Fruit fly (Drosophila melanogaster): Measurements from ENCODE around the gene drn.

The drn gene

DNA sequence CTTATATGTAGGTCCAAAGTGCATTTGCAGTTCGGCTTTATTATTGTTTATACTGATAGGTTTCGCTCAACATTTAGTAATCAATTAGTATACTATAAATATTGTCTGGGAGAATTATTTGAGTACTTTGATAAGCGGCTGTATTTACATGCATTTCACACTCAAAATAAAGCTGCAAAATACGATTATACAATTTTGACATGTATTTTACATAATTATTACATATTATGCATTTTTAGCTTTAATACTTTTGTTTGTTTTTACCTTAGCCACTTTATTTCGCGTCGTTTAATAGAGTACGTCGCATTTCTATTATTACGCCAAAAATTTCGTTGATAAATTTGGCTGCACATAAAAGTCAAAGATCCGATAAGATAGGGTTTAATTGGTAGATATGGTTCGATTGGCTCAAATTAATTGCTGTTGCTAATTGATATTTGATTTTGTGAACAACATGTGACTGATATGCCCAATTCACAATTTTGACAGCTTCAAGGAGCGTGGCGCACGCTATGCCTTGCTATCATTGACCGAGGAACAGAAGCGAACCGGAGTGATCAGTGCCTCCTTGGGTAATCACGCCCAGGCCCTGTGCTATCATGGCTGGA is 26.0 kb downstream of the drn start:
- TF ChIP-seq kay (GFP tag; ENCODE audit: borderline replicate concordance) = peak; percentile 95
- no peak for TF ChIP-seq toe (GFP tag; optimal IDR thresholded peaks at IDR 0.05)

DNA sequence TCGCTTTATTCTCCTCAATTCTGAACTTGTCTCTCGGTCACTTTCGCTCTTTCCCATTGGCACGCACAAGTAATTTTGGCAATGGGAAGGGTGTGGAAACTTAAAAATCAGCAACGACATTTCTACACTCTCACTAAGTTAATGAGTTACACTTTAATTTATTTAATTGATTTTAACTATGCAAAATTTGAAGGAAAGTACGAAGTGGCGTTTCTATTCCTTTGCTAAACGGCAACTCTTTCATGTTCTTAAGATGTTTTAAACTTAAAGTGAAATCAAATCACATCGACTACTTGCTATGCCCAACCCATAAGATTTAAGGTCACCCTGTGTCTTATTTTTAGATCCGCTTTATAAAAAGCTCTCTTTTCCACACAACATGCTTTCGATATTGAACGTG is 30.4 kb downstream of the drn start:
- TF ChIP-seq CG11617 (GFP tag; optimal IDR thresholded peaks at IDR 0.05) = peak; percentile 23
- TF ChIP-seq bab1 (GFP tag; optimal IDR thresholded peaks at IDR 0.05) = no peak
- peak; percentile 79 for TF ChIP-seq kay (GFP tag; ENCODE audit: borderline replicate concordance)

DNA sequence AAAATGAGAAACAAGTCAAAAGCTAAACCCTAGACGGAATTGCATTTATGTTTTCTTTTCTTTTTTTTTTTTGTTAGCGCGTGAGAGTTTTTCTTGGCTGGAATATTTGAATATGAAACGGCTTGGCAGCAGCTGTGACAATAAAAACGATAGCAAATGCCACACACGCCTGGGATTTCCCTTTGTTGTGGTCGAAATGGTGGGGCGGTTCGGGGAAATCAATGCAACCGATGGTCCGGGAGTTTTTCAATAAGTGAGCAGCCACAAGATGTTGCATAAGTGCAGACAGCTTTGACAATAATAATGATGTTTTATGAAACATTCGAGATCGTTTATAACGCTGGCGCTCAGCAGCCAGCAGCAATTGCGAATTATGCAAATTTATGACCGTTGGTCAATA is 36.8 kb downstream of the drn start:
- no peak for TF ChIP-seq cnc (optimal IDR thresholded peaks at IDR 0.05)
- no peak for TF ChIP-seq ovo (GFP tag; optimal IDR thresholded peaks at IDR 0.05)
- TF ChIP-seq CG7045 (GFP tag; optimal IDR thresholded peaks at IDR 0.05) = no peak
- no peak for TF ChIP-seq tj (GFP tag; optimal IDR thresholded peaks at IDR 0.05)

DNA sequence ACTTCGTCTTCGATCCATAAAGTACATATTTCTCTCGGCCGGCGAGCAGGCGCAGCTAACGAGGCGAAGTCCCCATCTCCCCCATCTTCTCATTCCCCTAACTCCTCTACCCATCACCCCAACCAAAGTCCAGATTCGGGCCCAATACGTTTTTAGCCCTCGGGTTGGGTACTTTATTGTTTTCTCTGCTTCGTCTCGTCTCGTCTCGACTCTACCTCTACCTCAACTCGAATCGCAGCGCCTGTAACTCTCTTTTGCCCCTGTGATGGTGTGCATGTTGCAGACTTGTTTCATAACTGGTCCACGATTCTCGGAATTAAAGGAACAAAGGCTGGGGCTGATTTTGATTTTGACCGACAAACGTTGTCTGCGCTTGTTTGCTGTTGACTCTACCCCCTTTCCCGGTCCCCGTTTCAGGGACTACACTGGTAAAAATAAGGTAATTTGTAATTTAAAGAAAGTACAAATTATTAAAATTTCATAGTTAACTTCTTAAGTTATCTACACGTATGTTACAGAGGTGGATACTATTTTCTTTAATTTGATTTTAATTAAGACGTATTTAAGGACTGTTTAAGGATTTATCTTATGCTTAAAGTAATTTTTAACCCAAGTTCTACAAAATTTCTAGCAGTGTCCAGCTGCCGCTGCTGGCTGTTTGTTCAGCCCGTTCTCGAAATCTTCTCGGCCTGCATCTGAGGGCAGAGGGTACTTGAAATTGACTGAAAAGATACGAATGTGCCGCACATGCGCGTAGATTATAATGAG is 38.8 kb downstream of the drn start:
- TF ChIP-seq Clk (GFP tag; optimal IDR thresholded peaks at IDR 0.05) = no peak
- no peak for TF ChIP-seq Mnt (GFP tag; optimal IDR thresholded peaks at IDR 0.05)
- TF ChIP-seq CG33017 (tag; optimal IDR thresholded peaks at IDR 0.05) = no peak
- no peak for TF ChIP-seq kay (GFP tag; ENCODE audit: borderline replicate concordance)
- TF ChIP-seq cic (GFP tag; optimal IDR thresholded peaks at IDR 0.05) = no peak
- TF ChIP-seq CG1620 (GFP tag; optimal IDR thresholded peaks at IDR 0.05) = no peak
- TF ChIP-seq CG7101 (tag; optimal IDR thresholded peaks at IDR 0.05) = no peak
- no peak for TF ChIP-seq toe (GFP tag; optimal IDR thresholded peaks at IDR 0.05)
- no peak for TF ChIP-seq CG7045 (GFP tag; optimal IDR thresholded peaks at IDR 0.05)
- TF ChIP-seq pad (GFP tag; optimal IDR thresholded peaks at IDR 0.05) = no peak
- TF ChIP-seq ovo (GFP tag; optimal IDR thresholded peaks at IDR 0.05) = no peak
- TF ChIP-seq CG11617 (GFP tag; optimal IDR thresholded peaks at IDR 0.05) = no peak
- TF ChIP-seq Hr96 (GFP tag; optimal IDR thresholded peaks at IDR 0.05) = no peak
- TF ChIP-seq Crg-1 (GFP tag; optimal IDR thresholded peaks at IDR 0.05) = no peak
- no peak for TF ChIP-seq bab1 (GFP tag; optimal IDR thresholded peaks at IDR 0.05)
- no peak for TF ChIP-seq cnc (optimal IDR thresholded peaks at IDR 0.05)
- TF ChIP-seq tj (GFP tag; optimal IDR thresholded peaks at IDR 0.05) = no peak
- TF ChIP-seq CG12768 (GFP tag; optimal IDR thresholded peaks at IDR 0.05) = no peak

DNA sequence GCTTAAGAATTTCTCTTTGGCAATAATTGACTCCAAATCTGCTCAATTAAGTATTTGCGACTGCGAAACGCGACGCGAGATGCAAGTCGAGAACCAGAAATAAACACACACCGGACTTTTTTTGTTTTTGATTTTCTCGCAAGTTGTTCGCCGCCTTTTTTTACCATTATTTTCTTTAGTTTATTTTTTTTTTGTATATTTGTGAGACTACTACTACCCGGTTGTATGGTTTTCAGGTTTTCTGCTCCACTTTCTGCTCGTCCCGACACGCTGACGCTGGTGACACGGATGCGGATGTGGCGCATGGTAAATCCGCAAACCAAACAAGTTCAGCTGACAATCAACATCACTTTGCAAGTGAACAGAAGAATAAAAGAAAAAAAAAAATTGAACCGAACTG is 41.0 kb downstream of the drn start:
- TF ChIP-seq kay (GFP tag; ENCODE audit: borderline replicate concordance) (no peak), Crg-1 (GFP tag; optimal IDR thresholded peaks at IDR 0.05) (no peak), CG5204 (GFP tag; optimal IDR thresholded peaks at IDR 0.05) (no peak), cnc (optimal IDR thresholded peaks at IDR 0.05) (no peak), CG12768 (GFP tag; optimal IDR thresholded peaks at IDR 0.05) (no peak)

DNA sequence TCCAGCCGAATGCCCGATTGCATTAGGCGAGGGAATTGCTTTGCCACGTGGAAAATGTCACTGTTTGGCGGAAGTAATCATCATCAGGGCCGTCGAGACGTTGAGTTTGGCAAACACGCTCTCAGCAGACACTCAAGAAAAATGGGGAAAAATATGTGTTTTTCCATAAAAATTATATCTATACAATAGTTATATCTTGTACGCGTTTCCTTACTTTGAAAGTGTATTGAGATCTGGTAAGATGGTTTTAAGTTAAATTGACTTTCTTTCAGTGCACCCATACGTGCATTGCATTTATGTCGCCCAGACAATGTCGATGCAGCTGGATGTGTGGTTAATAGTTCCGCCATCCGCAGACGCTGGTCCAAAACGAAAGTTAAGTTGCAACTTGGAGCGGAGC is 46.0 kb downstream of the drn start:
- no peak for TF ChIP-seq CG5204 (GFP tag; optimal IDR thresholded peaks at IDR 0.05)

DNA sequence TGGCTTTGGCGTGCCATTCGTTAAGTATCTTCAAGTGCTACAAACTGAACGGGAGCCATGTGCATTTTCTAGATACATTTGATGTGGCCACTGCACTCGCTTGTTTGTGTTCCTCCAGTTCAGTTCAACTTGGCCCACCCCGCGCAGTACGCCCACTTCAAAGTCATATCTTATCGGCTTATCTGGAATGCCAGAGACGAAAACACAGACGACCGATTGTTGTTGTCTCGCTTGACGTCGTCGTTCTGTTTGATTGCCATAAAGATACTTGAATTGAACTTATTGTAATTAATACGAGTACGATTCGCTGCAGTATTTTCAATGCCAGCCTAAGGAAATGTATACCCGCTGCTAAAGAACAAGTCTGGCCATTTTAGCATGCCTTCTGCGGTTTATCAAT is 47.6 kb downstream of the drn start:
- peak; percentile 79 for TF ChIP-seq cic (GFP tag; optimal IDR thresholded peaks at IDR 0.05)
- no peak for TF ChIP-seq Crg-1 (GFP tag; optimal IDR thresholded peaks at IDR 0.05)
- no peak for TF ChIP-seq CG7101 (tag; optimal IDR thresholded peaks at IDR 0.05)
- TF ChIP-seq CG5204 (GFP tag; optimal IDR thresholded peaks at IDR 0.05) = no peak
- TF ChIP-seq Clk (GFP tag; optimal IDR thresholded peaks at IDR 0.05) = no peak
- no peak for TF ChIP-seq ovo (GFP tag; optimal IDR thresholded peaks at IDR 0.05)
- no peak for TF ChIP-seq toe (GFP tag; optimal IDR thresholded peaks at IDR 0.05)
- peak; percentile 46 for TF ChIP-seq Mnt (GFP tag; optimal IDR thresholded peaks at IDR 0.05)
- TF ChIP-seq pad (GFP tag; optimal IDR thresholded peaks at IDR 0.05) = no peak
- TF ChIP-seq CG12768 (GFP tag; optimal IDR thresholded peaks at IDR 0.05) = no peak
- TF ChIP-seq bab1 (GFP tag; optimal IDR thresholded peaks at IDR 0.05) = no peak

DNA sequence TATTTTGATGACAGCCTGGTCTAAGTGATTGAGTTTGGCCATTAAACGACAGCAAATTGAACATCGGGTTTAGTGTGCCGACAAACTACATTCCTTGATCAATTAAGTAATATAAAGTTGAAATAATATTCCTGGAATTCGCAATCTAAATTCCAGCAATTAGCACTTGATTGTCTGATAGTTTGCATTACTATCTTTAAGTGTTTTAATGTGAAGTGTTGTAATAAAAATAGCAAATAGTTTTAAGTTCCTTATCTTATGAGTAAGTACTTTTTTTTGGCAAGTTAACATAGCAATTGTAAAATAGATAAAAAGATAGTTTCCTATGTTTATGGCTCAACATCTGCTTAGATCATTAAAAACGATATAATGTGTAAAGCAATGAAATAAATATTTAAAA is 48.3 kb downstream of the drn start:
- peak; percentile 50 for TF ChIP-seq kay (GFP tag; ENCODE audit: borderline replicate concordance)
- TF ChIP-seq CG7101 (tag; optimal IDR thresholded peaks at IDR 0.05) = no peak
- TF ChIP-seq CG7045 (GFP tag; optimal IDR thresholded peaks at IDR 0.05) = no peak
- no peak for TF ChIP-seq CG14711 (tag; optimal IDR thresholded peaks at IDR 0.05)
- TF ChIP-seq Crg-1 (GFP tag; optimal IDR thresholded peaks at IDR 0.05) = no peak
- no peak for TF ChIP-seq pad (GFP tag; optimal IDR thresholded peaks at IDR 0.05)
- TF ChIP-seq tj (GFP tag; optimal IDR thresholded peaks at IDR 0.05) = no peak
- TF ChIP-seq bab1 (GFP tag; optimal IDR thresholded peaks at IDR 0.05) = no peak

Data from whole organism, adult.